Worm (Caenorhabditis elegans) whole organism, L1 larva: ENCODE data around the gene gldi-2.
A peak's percentile ranks its signal among the peaks of the same experiment; 100 is the strongest.

Experiments used
- C34B4.2 ChIP-seq: sonication (generic microtip); optimal IDR thresholded peaks from 2 replicates; lab custom pipeline; 2017; ENCODE audit warnings: mild to moderate bottlenecking, missing genetic modification characterization, missing compliant biosample characterization
- F16B12.6 ChIP-seq: fragments of 150-350 bp; optimal IDR thresholded peaks from 2 replicates; lab custom pipeline; 2014; ENCODE audit warnings: missing biosample characterization, missing genetic modification characterization
- ama-1 ChIP-seq: fragments of 150-350 bp; optimal IDR thresholded peaks from 2 replicates; lab custom pipeline; 2014
- blmp-1 ChIP-seq: fragments of 150-350 bp; optimal IDR thresholded peaks from 2 replicates; lab custom pipeline; 2014; ENCODE audit warnings: missing biosample characterization, missing genetic modification characterization
- ceh-82 ChIP-seq, 3 experiments: fragments of 150-350 bp in 1 of 3; sonication (generic microtip) in 2 of 3; optimal IDR thresholded peaks; 2 replicates each; lab custom pipeline; 2014 to 2017; ENCODE audit warnings: missing biosample characterization in 3 of 3, missing genetic modification characterization in 3 of 3
- ceh-88 ChIP-seq: fragments of 200-800 bp; sonication (Bioruptor generic); IDR thresholded peaks from 2 replicates; pipeline ENCODE4 v1.3.6; 2022; ENCODE audit warnings: missing genetic modification characterization, missing compliant biosample characterization
- dpl-1 ChIP-seq, 3 experiments: fragments of 150-350 bp in 2 of 3; sonication (generic microtip) in 1 of 3; optimal IDR thresholded peaks; 2 replicates each; lab custom pipeline; 2014 to 2017; ENCODE audit warnings: missing biosample characterization in 3 of 3, missing genetic modification characterization in 3 of 3, missing genetic modification reagents in 3 of 3
- dsc-1 ChIP-seq: sonication (generic microtip); optimal IDR thresholded peaks from 2 replicates; lab custom pipeline; 2016; ENCODE audit warnings: mild to moderate bottlenecking, missing genetic modification characterization, missing compliant biosample characterization
- efl-1 ChIP-seq, 4 experiments: fragments of 150-350 bp; optimal IDR thresholded peaks in 3 of 4; peaks in 1 of 4; 1 replicate in 1 of 4; 2 replicates in 3 of 4; lab custom pipeline; 2014; ENCODE audit warnings: missing biosample characterization in 2 of 4, missing genetic modification characterization in 2 of 4, missing genetic modification reagents in 2 of 4
- egl-27 ChIP-seq, 2 experiments: fragments of 150-350 bp in 1 of 2; sonication (generic microtip); optimal IDR thresholded peaks; 3 replicates each; lab custom pipeline; 2017 to 2018; ENCODE audit warnings: missing biosample characterization in 2 of 2, missing genetic modification characterization in 2 of 2, missing genetic modification reagents in 2 of 2
- elt-2 ChIP-seq: sonication (generic microtip); optimal IDR thresholded peaks from 2 replicates; lab custom pipeline; 2016; ENCODE audit warnings: missing genetic modification characterization, mild to moderate bottlenecking, inconsistent platforms, missing compliant biosample characterization, missing genetic modification reagents
- elt-3 ChIP-seq, 6 experiments: fragments of 150-350 bp in 1 of 6; sonication (generic microtip); optimal IDR thresholded peaks; 2 replicates each; lab custom pipeline; 2017 to 2018; ENCODE audit warnings: missing biosample characterization in 6 of 6, missing genetic modification characterization in 6 of 6, inconsistent platforms in 1 of 6
- fkh-10 ChIP-seq: sonication (generic microtip); optimal IDR thresholded peaks from 2 replicates; lab custom pipeline; 2017; ENCODE audit warnings: missing biosample characterization, missing genetic modification reagents, missing genetic modification characterization
- fkh-8 ChIP-seq: sonication (generic microtip); optimal IDR thresholded peaks from 2 replicates; lab custom pipeline; 2016; ENCODE audit warnings: mild to moderate bottlenecking, missing genetic modification characterization, missing compliant biosample characterization
- hlh-4 ChIP-seq: sonication (generic microtip); optimal IDR thresholded peaks from 2 replicates; lab custom pipeline; 2016; ENCODE audit warnings: mild to moderate bottlenecking, missing genetic modification characterization, missing compliant biosample characterization
- isw-1 ChIP-seq: fragments of 200-800 bp; sonication (Bioruptor generic); IDR thresholded peaks from 2 replicates; pipeline ENCODE4 v1.3.6; 2022; ENCODE audit warnings: missing genetic modification characterization, missing compliant biosample characterization
- lin-14 ChIP-seq: fragments of 200-800 bp; sonication (Bioruptor generic); optimal IDR thresholded peaks from 2 replicates; lab custom pipeline; 2018; ENCODE audit warnings: mild to moderate bottlenecking, missing genetic modification characterization, moderate library complexity, missing compliant biosample characterization
- lin-15B ChIP-seq: fragments of 150-350 bp; sonication (generic microtip); optimal IDR thresholded peaks from 3 replicates; lab custom pipeline; 2014; ENCODE audit warnings: missing biosample characterization, missing genetic modification characterization
- lin-35 ChIP-seq, 2 experiments: fragments of 150-350 bp; optimal IDR thresholded peaks; 2 replicates each; lab custom pipeline; 2014; ENCODE audit warnings: missing biosample characterization in 2 of 2, missing genetic modification characterization in 2 of 2, missing genetic modification reagents in 2 of 2
- lin-39 ChIP-seq: fragments of 150-350 bp; optimal IDR thresholded peaks from 2 replicates; lab custom pipeline; 2014; ENCODE audit warnings: missing biosample characterization, missing genetic modification reagents, missing genetic modification characterization
- lir-3 ChIP-seq: sonication (generic microtip); optimal IDR thresholded peaks from 2 replicates; lab custom pipeline; 2016; ENCODE audit warnings: mild to moderate bottlenecking, missing genetic modification characterization, moderate library complexity, missing compliant biosample characterization; ENCODE audit not compliant: poor library complexity
- lsy-2 ChIP-seq, 2 experiments: fragments of 150-350 bp; optimal IDR thresholded peaks; 2 replicates each; lab custom pipeline; 2014; ENCODE audit warnings: missing biosample characterization in 2 of 2, missing genetic modification characterization in 2 of 2
- mab-9 ChIP-seq: fragments of 200-800 bp; sonication (Bioruptor generic); IDR thresholded peaks from 2 replicates; pipeline ENCODE4 v1.3.6; 2022; ENCODE audit warnings: missing genetic modification reagents, missing genetic modification characterization, missing compliant biosample characterization
- mdl-1 ChIP-seq, 2 experiments: fragments of 150-350 bp; optimal IDR thresholded peaks; 2 replicates each; lab custom pipeline; 2014 to 2017; ENCODE audit warnings: missing biosample characterization in 2 of 2, missing genetic modification characterization in 2 of 2, inconsistent platforms in 1 of 2
- mef-2 ChIP-seq: fragments of 150-350 bp; optimal IDR thresholded peaks from 2 replicates; lab custom pipeline; 2014; ENCODE audit warnings: missing biosample characterization, missing genetic modification characterization
- nhr-12 ChIP-seq: sonication (generic microtip); optimal IDR thresholded peaks from 2 replicates; lab custom pipeline; 2017; ENCODE audit warnings: missing biosample characterization, missing genetic modification characterization
- nhr-20 ChIP-seq: sonication (generic microtip); optimal IDR thresholded peaks from 2 replicates; lab custom pipeline; 2016; ENCODE audit warnings: mild to moderate bottlenecking, missing genetic modification characterization, missing compliant biosample characterization
- nhr-237 ChIP-seq: fragments of 150-350 bp; optimal IDR thresholded peaks from 2 replicates; lab custom pipeline; 2014; ENCODE audit warnings: missing biosample characterization, missing genetic modification characterization
- nhr-28 ChIP-seq: fragments of 150-350 bp; optimal IDR thresholded peaks from 2 replicates; lab custom pipeline; 2014; ENCODE audit warnings: missing biosample characterization, missing genetic modification characterization
- nhr-71 ChIP-seq: sonication (generic microtip); optimal IDR thresholded peaks from 2 replicates; lab custom pipeline; 2016; ENCODE audit warnings: mild to moderate bottlenecking, missing genetic modification characterization, moderate library complexity, missing compliant biosample characterization
- nhr-85 ChIP-seq: sonication (generic microtip); peaks from one replicate; lab custom pipeline; 2016; ENCODE audit warnings: missing genetic modification characterization, inconsistent platforms, missing compliant biosample characterization
- nhr-90 ChIP-seq: sonication (generic microtip); optimal IDR thresholded peaks from 2 replicates; lab custom pipeline; 2016; ENCODE audit warnings: mild to moderate bottlenecking, missing genetic modification characterization, missing compliant biosample characterization; ENCODE audit not compliant: poor library complexity
- pax-3 ChIP-seq: fragments of 200-800 bp; sonication (Bioruptor generic); optimal IDR thresholded peaks from 2 replicates; lab custom pipeline; 2018; ENCODE audit warnings: mild to moderate bottlenecking, missing genetic modification characterization, moderate library complexity, missing compliant biosample characterization
- rnt-1 ChIP-seq: sonication (generic microtip); optimal IDR thresholded peaks from 2 replicates; lab custom pipeline; 2016; ENCODE audit warnings: mild to moderate bottlenecking, missing genetic modification characterization, moderate library complexity, missing compliant biosample characterization
- skn-1 ChIP-seq: fragments of 150-350 bp; optimal IDR thresholded peaks from 2 replicates; lab custom pipeline; 2014; ENCODE audit warnings: missing biosample characterization, missing genetic modification characterization
- snpc-4 ChIP-seq: fragments of 150-350 bp; optimal IDR thresholded peaks from 2 replicates; lab custom pipeline; 2014; ENCODE audit warnings: missing biosample characterization, missing genetic modification characterization
- sox-4 ChIP-seq: sonication (generic microtip); optimal IDR thresholded peaks from 2 replicates; lab custom pipeline; 2016; ENCODE audit warnings: missing genetic modification characterization, missing compliant biosample characterization
- sup-37 ChIP-seq: fragments of 200-800 bp; sonication (Bioruptor generic); optimal IDR thresholded peaks from 2 replicates; lab custom pipeline; 2018; ENCODE audit warnings: mild to moderate bottlenecking, missing genetic modification characterization, missing compliant biosample characterization
- tbx-2 ChIP-seq: sonication (generic microtip); optimal IDR thresholded peaks from 2 replicates; lab custom pipeline; 2016; ENCODE audit warnings: missing genetic modification characterization, missing compliant biosample characterization
- unc-62 ChIP-seq: fragments of 150-350 bp; optimal IDR thresholded peaks from 2 replicates; lab custom pipeline; 2014; ENCODE audit warnings: missing biosample characterization, missing genetic modification reagents, missing genetic modification characterization
- unc-98 ChIP-seq: fragments of 200-800 bp; sonication (Bioruptor generic); IDR thresholded peaks from 2 replicates; pipeline ENCODE4 v1.3.6; 2022; ENCODE audit warnings: missing genetic modification characterization, missing compliant biosample characterization
- ztf-4 ChIP-seq: fragments of 150-350 bp; optimal IDR thresholded peaks from 2 replicates; lab custom pipeline; 2014; ENCODE audit warnings: missing biosample characterization, missing genetic modification characterization

gldi-2 gene

ce11 chrII:6782738-6783163, 476 bp upstream of the gldi-2 start (continued):
- TF ChIP-seq F16B12.6 (tag; lab: Kevin White, UChicago) (no peak), snpc-4 (tag; lab: Kevin White, UChicago) (peak; percentile 40), tbx-2 (tag; lab: Kevin White, UChicago) (peak; percentile 15), efl-1 (optimal IDR thresholded peaks at IDR 0.05; lab: Kevin White, UChicago) (peak; percentile 31 to 43), efl-1 (GFP tag; optimal IDR thresholded peaks at IDR 0.05 in 1 of 2; lab: Kevin White, UChicago) (peak; percentile 42 to 90), nhr-237 (no peak), nhr-85 (tag; lab: Kevin White, UChicago) (peak; percentile 20), ceh-88 (no peak), lin-39 (tag; lab: Kevin White, UChicago) (peak; percentile 15), mab-9 (GFP tag; lab: Robert Waterston, UW) (no peak), ceh-82 (tag; optimal IDR thresholded peaks at IDR 0.05; lab: Kevin White, UChicago) (peak in 1 of 3 experiments; percentile 61), fkh-10 (GFP tag; lab: Kevin White, UChicago) (peak; percentile 1), sox-4 (tag; lab: Kevin White, UChicago) (no peak), ztf-4 (tag; lab: Kevin White, UChicago) (peak; percentile 36), rnt-1 (tag; lab: Kevin White, UChicago) (peak; percentile 55), pax-3 (tag; lab: Kevin White, UChicago) (peak; percentile 70), skn-1 (tag; lab: Kevin White, UChicago) (peak; percentile 65), fkh-8 (tag; lab: Kevin White, UChicago) (peak; percentile 84), isw-1 (peak; percentile 52), lin-15B (tag; lab: Kevin White, UChicago) (peak; percentile 48), blmp-1 (tag; lab: Kevin White, UChicago) (no peak), lir-3 (tag; lab: Kevin White, UChicago) (peak; percentile 7), elt-3 (tag; optimal IDR thresholded peaks at IDR 0.05; lab: Kevin White, UChicago) (peak in 1 of 6 experiments; percentile 8)

- TF ChIP-seq mef-2 (tag; lab: Kevin White, UChicago): no peak
- TF ChIP-seq rnt-1 (tag; lab: Kevin White, UChicago): peak; percentile 6
- TF ChIP-seq efl-1 (optimal IDR thresholded peaks at IDR 0.05; lab: Kevin White, UChicago): no peak
- peak in 1 of 2 experiments; percentile 9 for TF ChIP-seq efl-1 (GFP tag; optimal IDR thresholded peaks at IDR 0.05 in 1 of 2; lab: Kevin White, UChicago)
- TF ChIP-seq elt-2: no peak
- TF ChIP-seq lin-14 (GFP tag; lab: Kevin White, UChicago): peak; percentile 31
Measured at ce11 chrII:6788672-6789298, 5.6 kb downstream of the gldi-2 start, which contains the start of gene T13C2.3. T13C2.3 (plus strand) TSS chrII:6789248.

- TF ChIP-seq blmp-1 (tag; lab: Kevin White, UChicago) (peak; percentile 52), egl-27 (tag; optimal IDR thresholded peaks at IDR 0.05; lab: Kevin White, UChicago) (no peak), elt-2 (no peak)
- TF ChIP-seq, all 84 proteins: peak for 1
Measured at ce11 chrII:6791891-6792290, 8.7 kb downstream of the gldi-2 start, which contains the start of gene T13C2.2. T13C2.2 (plus strand) TSS chrII:6792191.

ce11 chrII:6800104-6800711, 17.0 kb downstream of the gldi-2 start, which contains the start of gene F31E8.4:
F31E8.4 (minus strand) TSS chrII:6800154.
- TF ChIP-seq lsy-2 (tag; optimal IDR thresholded peaks at IDR 0.05; lab: Kevin White, UChicago) (peak in 1 of 2 experiments; percentile 19), blmp-1 (tag; lab: Kevin White, UChicago) (peak; percentile 67), nhr-28 (tag; lab: Kevin White, UChicago) (no peak), unc-62 (GFP tag; lab: Kevin White, UChicago) (no peak), dsc-1 (no peak), ama-1 (lab: Kevin White, UChicago) (no peak), nhr-20 (tag; lab: Kevin White, UChicago) (peak; percentile 47), ceh-82 (tag; optimal IDR thresholded peaks at IDR 0.05; lab: Kevin White, UChicago) (no peak), sup-37 (GFP tag; lab: Kevin White, UChicago) (no peak), nhr-71 (peak; percentile 22), lin-14 (GFP tag; lab: Kevin White, UChicago) (peak; percentile 81), hlh-4 (tag; lab: Kevin White, UChicago) (no peak), efl-1 (optimal IDR thresholded peaks at IDR 0.05; lab: Kevin White, UChicago) (peak; percentile 5), efl-1 (GFP tag; optimal IDR thresholded peaks at IDR 0.05 in 1 of 2; lab: Kevin White, UChicago) (no peak), C34B4.2 (tag; lab: Kevin White, UChicago) (no peak), elt-3 (tag; optimal IDR thresholded peaks at IDR 0.05; lab: Kevin White, UChicago) (peak in 1 of 6 experiments; percentile 52), fkh-10 (GFP tag; lab: Kevin White, UChicago) (no peak), mdl-1 (tag; optimal IDR thresholded peaks at IDR 0.05; lab: Kevin White, UChicago) (peak in 1 of 2 experiments; percentile 24), unc-98 (GFP tag; lab: Robert Waterston, UW) (no peak), lin-35 (GFP tag; optimal IDR thresholded peaks at IDR 0.05; lab: Kevin White, UChicago) (peak in 1 of 2 experiments; percentile 39), dpl-1 (GFP tag; optimal IDR thresholded peaks at IDR 0.05; lab: Kevin White, UChicago) (no peak), nhr-12 (tag; lab: Kevin White, UChicago) (no peak), elt-2 (peak; percentile 30), nhr-90 (peak; percentile 0)
